Fruit fly (Drosophila melanogaster): ENCODE results near the gene Culd.

Culd gene

dm6 chr3L:8368694-8369344 is 12.7 kb upstream of the Culd start:
- TF ChIP-seq CG2678 (tag; optimal IDR thresholded peaks at IDR 0.05): no peak
- peak; percentile 42 for TF ChIP-seq lbe (GFP tag; optimal IDR thresholded peaks at IDR 0.05)
- TF ChIP-seq corto (GFP tag; optimal IDR thresholded peaks at IDR 0.05): peak; percentile 29
- TF ChIP-seq Atf3 (GFP tag; optimal IDR thresholded peaks at IDR 0.05): no peak
- TF ChIP-seq Ets65A (GFP tag): peak; percentile 33
- no peak for TF ChIP-seq CG1603 (tag; optimal IDR thresholded peaks at IDR 0.05)

- 0 out of 3 replicates have a peak, but pooled peaks have one; percentile 37 for TF ChIP-seq sr (GFP tag; IDR thresholded peaks at IDR 0.05)
- TF ChIP-seq oc (tag; optimal IDR thresholded peaks at IDR 0.05): peak; percentile 78
- peak; percentile 55 for TF ChIP-seq abd-A (tag; optimal IDR thresholded peaks at IDR 0.05)
- peak; percentile 76 for TF ChIP-seq vvl (GFP tag; IDR thresholded peaks at IDR 0.05)
- TF ChIP-seq pros (GFP tag; optimal IDR thresholded peaks at IDR 0.05): peak; percentile 97
- peak; percentile 39 for TF ChIP-seq CG12769 (tag; optimal IDR thresholded peaks at IDR 0.05)
- TF ChIP-seq CG12299 (tag; optimal IDR thresholded peaks at IDR 0.05): no peak
- no peak for TF ChIP-seq PHDP (tag; optimal IDR thresholded peaks at IDR 0.05)
These were observed 7.2 kb upstream of the Culd start for dm6 chr3L:8363266-8363665.

dm6 chr3L:8360643-8361110 is 4.6 kb upstream of the Culd start, which contains the start of gene Idh:
Gene Idh (minus strand): TSS chr3L:8360906.
- TF ChIP-seq CG3407 (GFP tag; optimal IDR thresholded peaks at IDR 0.05) (no peak), Bgb (GFP tag; IDR thresholded peaks at IDR 0.05; ENCODE audit: partially characterized antibody) (peak; percentile 61), fu2 (GFP tag; optimal IDR thresholded peaks at IDR 0.05) (no peak), bbx (GFP tag; IDR thresholded peaks at IDR 0.05; ENCODE audit: partially characterized antibody) (peak; percentile 65), lilli (GFP tag; optimal IDR thresholded peaks at IDR 0.05) (peak; percentile 2), abd-A (tag; optimal IDR thresholded peaks at IDR 0.05) (peak; percentile 76), CG5180 (GFP tag; optimal IDR thresholded peaks at IDR 0.05) (no peak), bigmax (GFP tag; optimal IDR thresholded peaks at IDR 0.05) (no peak), CG1603 (tag; optimal IDR thresholded peaks at IDR 0.05) (peak; percentile 2), Dbx (GFP tag; IDR thresholded peaks at IDR 0.05) (no peak; the same call in 2 of the 3 replicates), CG13296 (GFP tag; optimal IDR thresholded peaks at IDR 0.05) (peak; percentile 56), CG14441 (GFP tag; IDR thresholded peaks at IDR 0.05) (peak; percentile 45; the same call in 1 of the 2 replicates), CG34422 (GFP tag; IDR thresholded peaks at IDR 0.05) (peak; percentile 71; the same call in 1 of the 3 replicates), CG31224 (GFP tag; IDR thresholded peaks at IDR 0.05) (no peak), CG5953 (GFP tag; IDR thresholded peaks at IDR 0.05) (no peak), luna (GFP tag; optimal IDR thresholded peaks at IDR 0.05) (no peak), mirr (GFP tag; optimal IDR thresholded peaks at IDR 0.05) (peak; percentile 85), nau (GFP tag; optimal IDR thresholded peaks at IDR 0.05) (no peak), danr (GFP tag; IDR thresholded peaks at IDR 0.05) (no peak), CG34376 (GFP tag; optimal IDR thresholded peaks at IDR 0.05) (peak; percentile 96), CG8359 (GFP tag; optimal IDR thresholded peaks at IDR 0.05; ENCODE audit: borderline replicate concordance) (no peak), Ravus (GFP tag; IDR thresholded peaks at IDR 0.05) (no peak), Doc2 (GFP tag; IDR thresholded peaks at IDR 0.05) (no peak), CG9932 (GFP tag; IDR thresholded peaks at IDR 0.05) (peak; percentile 34), TFAM (GFP tag; optimal IDR thresholded peaks at IDR 0.05) (no peak), gsb-n (tag; optimal IDR thresholded peaks at IDR 0.05) (peak; percentile 20), CG15269 (tag; optimal IDR thresholded peaks at IDR 0.05) (peak; percentile 34), Hand (GFP tag; optimal IDR thresholded peaks at IDR 0.05) (peak; percentile 54), vfl (GFP tag; optimal IDR thresholded peaks at IDR 0.05) (no peak), hbn (GFP tag; IDR thresholded peaks at IDR 0.05; ENCODE audit: partially characterized antibody) (peak; percentile 48; the same call in 1 of the 2 replicates), CG15696 (tag; optimal IDR thresholded peaks at IDR 0.05) (no peak), zen2 (GFP tag; IDR thresholded peaks at IDR 0.05; ENCODE audit: partially characterized antibody) (no peak; the same call in 2 of the 3 replicates), cato (GFP tag; optimal IDR thresholded peaks at IDR 0.05; ENCODE audit: borderline replicate concordance) (no peak), CG4360 (GFP tag; IDR thresholded peaks at IDR 0.05) (no peak)

All from whole organism, embryonic.